In genomic region chrX:13913641-13914040, ce11 we compare ENCODE assay signal across 4 worm cellular contexts.
TF ChIP-seq lines count a peak whose summit lies in the region.

No protein-coding gene starts in this region.

TF ChIP-seq in whole organism, L1 larva, 84 proteins besides CTCF, POLR2A, EP300 and RAD21 (continues in another document):
- TF ChIP-seq ztf-11 (tag; optimal IDR thresholded peaks at IDR 0.05; lab: Kevin White, UChicago) (no peak), isw-1 (GFP tag; IDR thresholded peaks at IDR 0.05; lab: Robert Waterston, UW) (no peak), unc-62 (GFP tag; optimal IDR thresholded peaks at IDR 0.05; lab: Kevin White, UChicago) (no peak), C34B4.2 (tag; optimal IDR thresholded peaks at IDR 0.05; lab: Kevin White, UChicago) (no peak), pax-3 (tag; optimal IDR thresholded peaks at IDR 0.05; lab: Kevin White, UChicago) (peak; percentile 4), jun-1 (tag; optimal IDR thresholded peaks at IDR 0.05; lab: Kevin White, UChicago) (no peak), snpc-4 (tag; optimal IDR thresholded peaks at IDR 0.05; lab: Kevin White, UChicago) (no peak), nhr-20 (tag; optimal IDR thresholded peaks at IDR 0.05; lab: Kevin White, UChicago) (no peak), hlh-17 (GFP tag; optimal IDR thresholded peaks at IDR 0.05; lab: Kevin White, UChicago; ENCODE audit: borderline replicate concordance) (no peak), sox-4 (tag; optimal IDR thresholded peaks at IDR 0.05; lab: Kevin White, UChicago) (no peak), xbp-1 (tag; optimal IDR thresholded peaks at IDR 0.05; lab: Kevin White, UChicago) (no peak), nhr-76 (tag; optimal IDR thresholded peaks at IDR 0.05; lab: Kevin White, UChicago) (no peak), skn-1 (tag; optimal IDR thresholded peaks at IDR 0.05; lab: Kevin White, UChicago) (no peak), ceh-63 (GFP tag; optimal IDR thresholded peaks at IDR 0.05; lab: Kevin White, UChicago) (no peak), nhr-12 (tag; optimal IDR thresholded peaks at IDR 0.05; lab: Kevin White, UChicago) (no peak), ets-5 (GFP tag; IDR thresholded peaks at IDR 0.05; lab: Robert Waterston, UW) (no peak), efl-3 (GFP tag; optimal IDR thresholded peaks at IDR 0.05; lab: Kevin White, UChicago) (no peak), mab-9 (GFP tag; IDR thresholded peaks at IDR 0.05; lab: Robert Waterston, UW) (no peak), lin-13 (GFP tag; optimal IDR thresholded peaks at IDR 0.05; lab: Kevin White, UChicago) (no peak), fkh-4 (tag; optimal IDR thresholded peaks at IDR 0.05; lab: Kevin White, UChicago; ENCODE audit: borderline replicate concordance) (no peak), dsc-1 (tag; optimal IDR thresholded peaks at IDR 0.05; lab: Kevin White, UChicago) (peak; percentile 52), alr-1 (tag; optimal IDR thresholded peaks at IDR 0.05; lab: Kevin White, UChicago; ENCODE audit: borderline replicate concordance) (no peak), mef-2 (tag; optimal IDR thresholded peaks at IDR 0.05; lab: Kevin White, UChicago) (no peak), mep-1 (tag; optimal IDR thresholded peaks at IDR 0.05; lab: Kevin White, UChicago) (no peak)

TF ChIP-seq in whole organism, L2 larva, 48 proteins besides CTCF, POLR2A, EP300 and RAD21:
- TF ChIP-seq lsy-2 (tag; optimal IDR thresholded peaks at IDR 0.05; lab: Kevin White, UChicago) (peak in 1 of 2 experiments; percentile 25), lin-11 (tag; optimal IDR thresholded peaks at IDR 0.05; lab: Kevin White, UChicago) (peak; percentile 62), crh-2 (tag; optimal IDR thresholded peaks at IDR 0.05; lab: Kevin White, UChicago) (no peak)
TF ChIP-seq in whole organism, L2 larva: peak in this region for 2.

TF ChIP-seq in whole organism, L3 larva, 47 proteins besides CTCF, POLR2A, EP300 and RAD21:
- no peak for TF ChIP-seq nhr-23 (tag; optimal IDR thresholded peaks at IDR 0.05; lab: Kevin White, UChicago)
- peak; percentile 11 for TF ChIP-seq nfya-1 (tag; optimal IDR thresholded peaks at IDR 0.05; lab: Kevin White, UChicago; ENCODE audit: insufficient read depth)

TF ChIP-seq in whole organism, L4 larva, 104 proteins besides CTCF, POLR2A, EP300 and RAD21:
- TF ChIP-seq daf-12 (tag; optimal IDR thresholded peaks at IDR 0.05; lab: Kevin White, UChicago), result no peak
- no peak for TF ChIP-seq nhr-25 (tag; optimal IDR thresholded peaks at IDR 0.05; lab: Kevin White, UChicago; ENCODE audit: borderline replicate concordance, insufficient read depth)
- TF ChIP-seq F37D6.2 (tag; optimal IDR thresholded peaks at IDR 0.05; lab: Kevin White, UChicago), result peak; percentile 13
- TF ChIP-seq fkh-10 (GFP tag; optimal IDR thresholded peaks at IDR 0.05; lab: Kevin White, UChicago), result no peak
- no peak for TF ChIP-seq set-16 (GFP tag; IDR thresholded peaks at IDR 0.05; lab: Robert Waterston, UW)
- TF ChIP-seq unc-62 (GFP tag; optimal IDR thresholded peaks at IDR 0.05 in 1 of 2; lab: Kevin White, UChicago), result peak in 1 of 2 experiments; percentile 9
- TF ChIP-seq unc-62 (tag; optimal IDR thresholded peaks at IDR 0.05; lab: Kevin White, UChicago), result no peak
- no peak for TF ChIP-seq nhr-28 (tag; optimal IDR thresholded peaks at IDR 0.05; lab: Kevin White, UChicago)
- TF ChIP-seq nhr-11 (tag; optimal IDR thresholded peaks at IDR 0.05; lab: Kevin White, UChicago), result peak; percentile 2
- peak in 1 of 2 experiments; percentile 34 for TF ChIP-seq lsy-2 (tag; optimal IDR thresholded peaks at IDR 0.05; lab: Kevin White, UChicago)
TF ChIP-seq in whole organism, L4 larva: peak in this region for 4.

Comparison
In these comparisons a context has a peak if more than half of its experiments do, and no peak if none do; other contexts are left out.
1. Of the 29 proteins assayed by ChIP-seq in both whole organism, L4 larva and whole organism, L1 larva: peak only in whole organism, L4 larva: nhr-11; only in whole organism, L1 larva: fkh-10; in both: none; in neither: 25; mixed calls (peak in some experiments, not most) for 2.